Worm (Caenorhabditis elegans) whole organism, midembryonic: ENCODE measurements around the gene tag-293.

Source experiments
- T22C8.4 ChIP-seq: fragments of 200-800 bp; sonication (Bioruptor generic); IDR thresholded peaks from 2 replicates; pipeline ENCODE4 v1.3.6; 2022; ENCODE audit warnings: missing genetic modification characterization, missing compliant biosample characterization
- cog-1 ChIP-seq: sonication (generic microtip); optimal IDR thresholded peaks from 2 replicates; lab custom pipeline; 2016; ENCODE audit warnings: missing genetic modification characterization, missing compliant biosample characterization
- flt-1 ChIP-seq: fragments of 200-800 bp; sonication (Bioruptor generic); IDR thresholded peaks from 2 replicates; pipeline ENCODE4 v1.3.6; 2022; ENCODE audit warnings: missing genetic modification characterization, missing compliant biosample characterization
- ref-1 ChIP-seq: fragments of 200-800 bp; sonication (Bioruptor generic); conservative IDR thresholded peaks from 2 replicates; pipeline ENCODE4 v1.3.6; 2022; ENCODE audit warnings: missing genetic modification reagents, missing genetic modification characterization, missing compliant biosample characterization
- tab-1 ChIP-seq: fragments of 200-800 bp; sonication (Bioruptor generic); IDR thresholded peaks from 2 replicates; pipeline ENCODE4 v1.3.6; 2022; ENCODE audit warnings: missing genetic modification characterization, missing compliant biosample characterization
- ztf-23 ChIP-seq: fragments of 200-800 bp; sonication (Bioruptor generic); IDR thresholded peaks from 2 replicates; pipeline ENCODE4 v1.3.6; 2022; ENCODE audit warnings: missing genetic modification reagents, missing genetic modification characterization, missing compliant biosample characterization
- ztf-29 ChIP-seq: fragments of 200-800 bp; sonication (Bioruptor generic); IDR thresholded peaks from 2 replicates; pipeline ENCODE4 v1.3.6; 2022; ENCODE audit warnings: missing genetic modification reagents, missing genetic modification characterization, missing compliant biosample characterization

DNA sequence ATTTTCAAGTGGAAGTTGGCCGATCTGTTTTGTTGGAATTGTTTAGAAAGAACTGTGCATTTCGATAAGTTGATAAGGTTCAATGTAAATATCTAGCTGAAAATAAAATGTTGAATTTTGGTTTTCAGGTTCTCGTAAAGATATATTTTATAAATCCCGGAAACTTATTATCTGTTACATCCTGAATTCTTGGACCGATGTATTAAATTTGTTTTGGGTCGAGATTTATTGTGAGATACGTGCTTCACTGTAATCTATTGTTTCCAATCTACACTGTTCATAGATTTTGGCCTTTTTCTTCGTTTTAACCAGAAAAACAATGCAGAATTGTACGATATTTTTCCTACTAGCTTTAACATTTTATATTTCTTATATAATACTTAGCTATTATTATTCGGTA is 1.8 kb upstream of the tag-293 start, which contains the start of gene C03G6.6:
- no peak for TF ChIP-seq tab-1 (GFP tag; lab: Robert Waterston, UW)
- TF ChIP-seq ref-1: no peak
- no peak for TF ChIP-seq T22C8.4 (GFP tag; lab: Robert Waterston, UW)
- TF ChIP-seq ztf-29 (GFP tag; lab: Robert Waterston, UW): no peak
- TF ChIP-seq cog-1: no peak
- no peak for TF ChIP-seq flt-1
- TF ChIP-seq ztf-23 (GFP tag; lab: Robert Waterston, UW): no peak
